Worm (Caenorhabditis elegans) whole organism, L1 larva: ENCODE results near the gene ensh-1.

Experiments
- aha-1 ChIP-seq: fragments of 150-350 bp; optimal IDR thresholded peaks from 2 replicates; lab custom pipeline; 2014; ENCODE audit warnings: missing biosample characterization, missing genetic modification characterization
- ama-1 ChIP-seq: fragments of 150-350 bp; optimal IDR thresholded peaks from 2 replicates; lab custom pipeline; 2014
- ceh-82 ChIP-seq, 3 experiments: fragments of 150-350 bp in 1 of 3; sonication (generic microtip) in 2 of 3; optimal IDR thresholded peaks; 2 replicates each; lab custom pipeline; 2014 to 2017; ENCODE audit warnings: missing biosample characterization in 3 of 3, missing genetic modification characterization in 3 of 3
- efl-1 ChIP-seq, 4 experiments: fragments of 150-350 bp; optimal IDR thresholded peaks in 3 of 4; peaks in 1 of 4; 1 replicate in 1 of 4; 2 replicates in 3 of 4; lab custom pipeline; 2014; ENCODE audit warnings: missing biosample characterization in 2 of 4, missing genetic modification characterization in 2 of 4, missing genetic modification reagents in 2 of 4
- egl-27 ChIP-seq, 2 experiments: fragments of 150-350 bp in 1 of 2; sonication (generic microtip); optimal IDR thresholded peaks; 3 replicates each; lab custom pipeline; 2017 to 2018; ENCODE audit warnings: missing biosample characterization in 2 of 2, missing genetic modification characterization in 2 of 2, missing genetic modification reagents in 2 of 2
- fkh-10 ChIP-seq: sonication (generic microtip); optimal IDR thresholded peaks from 2 replicates; lab custom pipeline; 2017; ENCODE audit warnings: missing biosample characterization, missing genetic modification reagents, missing genetic modification characterization
- hpl-2 ChIP-seq: fragments of 150-350 bp; optimal IDR thresholded peaks from 2 replicates; lab custom pipeline; 2014; ENCODE audit warnings: missing biosample characterization, missing genetic modification reagents, missing genetic modification characterization
- jun-1 ChIP-seq: fragments of 150-350 bp; optimal IDR thresholded peaks from 2 replicates; lab custom pipeline; 2014; ENCODE audit warnings: missing biosample characterization, missing genetic modification reagents, missing genetic modification characterization
- pqm-1 ChIP-seq: sonication (generic microtip); optimal IDR thresholded peaks from 3 replicates; lab custom pipeline; 2017; ENCODE audit warnings: missing biosample characterization, missing genetic modification characterization
- skn-1 ChIP-seq: fragments of 150-350 bp; optimal IDR thresholded peaks from 2 replicates; lab custom pipeline; 2014; ENCODE audit warnings: missing biosample characterization, missing genetic modification characterization
- unc-30 ChIP-seq: sonication (generic microtip); optimal IDR thresholded peaks from 2 replicates; lab custom pipeline; 2017; ENCODE audit warnings: missing biosample characterization, missing genetic modification characterization
- unc-62 ChIP-seq: fragments of 150-350 bp; optimal IDR thresholded peaks from 2 replicates; lab custom pipeline; 2014; ENCODE audit warnings: missing biosample characterization, missing genetic modification reagents, missing genetic modification characterization
- zag-1 ChIP-seq: fragments of 150-350 bp; optimal IDR thresholded peaks from 2 replicates; lab custom pipeline; 2014; ENCODE audit warnings: missing biosample characterization, missing genetic modification characterization
- ztf-11 ChIP-seq, 2 experiments: sonication (generic microtip); optimal IDR thresholded peaks; 2 replicates each; lab custom pipeline; 2016 to 2017; ENCODE audit warnings: missing genetic modification characterization in 2 of 2, missing biosample characterization in 1 of 2, missing compliant biosample characterization in 1 of 2

- TF ChIP-seq efl-1 (optimal IDR thresholded peaks at IDR 0.05; lab: Kevin White, UChicago) (no peak), efl-1 (GFP tag; optimal IDR thresholded peaks at IDR 0.05 in 1 of 2; lab: Kevin White, UChicago) (no peak), fkh-10 (GFP tag; lab: Kevin White, UChicago) (no peak), skn-1 (tag; lab: Kevin White, UChicago) (no peak), hpl-2 (GFP tag; lab: Kevin White, UChicago) (no peak), unc-62 (GFP tag; lab: Kevin White, UChicago) (no peak), pqm-1 (tag; lab: Kevin White, UChicago) (no peak), zag-1 (tag; lab: Kevin White, UChicago) (no peak), unc-30 (tag; lab: Kevin White, UChicago) (no peak), ama-1 (lab: Kevin White, UChicago) (no peak), ceh-82 (tag; optimal IDR thresholded peaks at IDR 0.05; lab: Kevin White, UChicago) (no peak), ztf-11 (tag; optimal IDR thresholded peaks at IDR 0.05; lab: Kevin White, UChicago) (no peak), egl-27 (tag; optimal IDR thresholded peaks at IDR 0.05; lab: Kevin White, UChicago) (no peak), jun-1 (tag; lab: Kevin White, UChicago) (no peak), aha-1 (tag; lab: Kevin White, UChicago) (no peak)
Observed at ce11 chrX:8874748-8875147, 30.4 kb upstream of the ensh-1 start, which contains the start of gene C06E2.1.
